Fruit fly (Drosophila melanogaster) whole organism, embryonic: Measurements from ENCODE around the gene CG31974.

ENCODE experiments used
- Asciz ChIP-seq: fragments of 200-800 bp; sonication (Bioruptor generic); optimal IDR thresholded peaks from 2 replicates; lab custom pipeline; 2017; ENCODE audit warnings: missing biosample characterization, mild to moderate bottlenecking, missing genetic modification characterization, missing genetic modification reagents
- Atf-2 ChIP-seq: fragments of 200-800 bp; sonication (Bioruptor generic); optimal IDR thresholded peaks from 2 replicates; lab custom pipeline; 2016; ENCODE audit warnings: missing biosample characterization, missing genetic modification characterization
- Bteb2 ChIP-seq: fragments of 200-800 bp; sonication (Bioruptor generic); optimal IDR thresholded peaks from 2 replicates; lab custom pipeline; 2016; ENCODE audit warnings: missing biosample characterization, missing genetic modification characterization
- CG10979 ChIP-seq: fragments of 200-800 bp; sonication (Bioruptor generic); optimal IDR thresholded peaks from 2 replicates; lab custom pipeline; 2018; ENCODE audit warnings: missing biosample characterization, mild to moderate bottlenecking, missing genetic modification characterization, moderate library complexity
- CG12071 ChIP-seq: fragments of 200-800 bp; sonication (Bioruptor generic); optimal IDR thresholded peaks from 3 replicates; lab custom pipeline; 2018; ENCODE audit warnings: missing biosample characterization, mild to moderate bottlenecking, missing genetic modification characterization
- CG12744 ChIP-seq: fragments of 200-800 bp; sonication (Bioruptor generic); optimal IDR thresholded peaks from 2 replicates; lab custom pipeline; 2016; ENCODE audit warnings: missing biosample characterization, missing genetic modification characterization
- CG12769 ChIP-seq: fragments of 200-800 bp; sonication (Bioruptor generic); optimal IDR thresholded peaks from 2 replicates; lab custom pipeline; 2019; ENCODE audit warnings: missing biosample characterization, mild to moderate bottlenecking, missing genetic modification characterization, moderate library complexity
- CG12942 ChIP-seq: fragments of 200-800 bp; sonication (Bioruptor generic); optimal IDR thresholded peaks from 3 replicates; lab custom pipeline; 2016; ENCODE audit warnings: missing biosample characterization, missing genetic modification characterization
- CG14667 ChIP-seq: fragments of 200-800 bp; sonication (Bioruptor generic); IDR thresholded peaks from 2 replicates; pipeline ENCODE4 v1.3.6; 2022; ENCODE audit warnings: missing biosample characterization, missing genetic modification characterization
- CG14860 ChIP-seq: fragments of 200-800 bp; sonication (Bioruptor generic); IDR thresholded peaks from 3 replicates; pipeline ENCODE4 v1.3.6; 2022; ENCODE audit warnings: missing biosample characterization, missing genetic modification characterization; ENCODE audit not compliant: partially characterized antibody
- CG16863 ChIP-seq: fragments of 200-800 bp; sonication (Bioruptor generic); optimal IDR thresholded peaks from 3 replicates; lab custom pipeline; 2016; ENCODE audit warnings: missing biosample characterization, missing genetic modification characterization
- CG3726 ChIP-seq: fragments of 200-800 bp; sonication (Bioruptor generic); IDR thresholded peaks from 3 replicates; pipeline ENCODE4, ENCODE4 v1.3.6; 2022; ENCODE audit warnings: missing biosample characterization, missing genetic modification characterization
- CG4707 ChIP-seq: fragments of 200-800 bp; sonication (Bioruptor generic); optimal IDR thresholded peaks from 2 replicates; lab custom pipeline; 2018; ENCODE audit warnings: missing biosample characterization, mild to moderate bottlenecking, missing genetic modification characterization, moderate library complexity
- CG6654 ChIP-seq: fragments of 200-800 bp; sonication (Bioruptor generic); optimal IDR thresholded peaks from 2 replicates; lab custom pipeline; 2017; ENCODE audit warnings: missing biosample characterization, mild to moderate bottlenecking, missing genetic modification characterization
- CG7271 ChIP-seq: fragments of 200-800 bp; sonication (Bioruptor generic); optimal IDR thresholded peaks from 2 replicates; lab custom pipeline; 2018; ENCODE audit warnings: missing biosample characterization, mild to moderate bottlenecking, missing genetic modification characterization, moderate library complexity
- CG7786 ChIP-seq: fragments of 200-800 bp; sonication (Bioruptor generic); optimal IDR thresholded peaks from 2 replicates; lab custom pipeline; 2016; ENCODE audit warnings: missing biosample characterization, missing genetic modification characterization
- CkIIα-i1 ChIP-seq: fragments of 200-800 bp; sonication (Bioruptor generic); IDR thresholded peaks from 2 replicates; pipeline ENCODE4 v1.3.6; 2022; ENCODE audit warnings: missing biosample characterization, missing genetic modification characterization
- D ChIP-seq, 2 experiments: fragments of 200-800 bp in 1 of 2; fragments of >200 bp in 1 of 2; sonication (Bioruptor generic) in 1 of 2; optimal IDR thresholded peaks; 2 replicates in 1 of 2; 3 replicates in 1 of 2; lab custom pipeline; 2017; ENCODE audit warnings: mild to moderate bottlenecking in 1 of 2, missing biosample characterization in 1 of 2, missing genetic modification characterization in 1 of 2, missing genetic modification reagents in 1 of 2
- D19B ChIP-seq: fragments of 200-800 bp; sonication (Bioruptor generic); optimal IDR thresholded peaks from 2 replicates; lab custom pipeline; 2017; ENCODE audit warnings: missing biosample characterization, mild to moderate bottlenecking, missing genetic modification characterization
- Dfd ChIP-seq, 2 experiments: fragments of >200 bp; optimal IDR thresholded peaks; 2 replicates each; lab custom pipeline; 2017; ENCODE audit warnings: missing biosample characterization in 2 of 2, missing genetic modification characterization in 2 of 2
- E2f1 ChIP-seq: fragments of 200-800 bp; sonication (Bioruptor generic); IDR thresholded peaks from 2 replicates; pipeline ENCODE4 v1.3.6; 2022; ENCODE audit warnings: missing biosample characterization, missing genetic modification characterization
- ERR ChIP-seq: fragments of 200-800 bp; sonication (Bioruptor generic); optimal IDR thresholded peaks from 2 replicates; lab custom pipeline; 2016; ENCODE audit warnings: missing biosample characterization, missing genetic modification characterization
- Eip74EF ChIP-seq, 2 experiments: fragments of 200-800 bp in 1 of 2; fragments of >200 bp in 1 of 2; sonication (Bioruptor generic) in 1 of 2; optimal IDR thresholded peaks; 2 replicates each; lab custom pipeline; 2017 to 2019; ENCODE audit warnings: missing biosample characterization in 2 of 2, missing genetic modification characterization in 2 of 2, mild to moderate bottlenecking in 1 of 2, moderate library complexity in 1 of 2
- HLHmδ ChIP-seq: fragments of 200-800 bp; sonication (Bioruptor generic); optimal IDR thresholded peaks from 2 replicates; lab custom pipeline; 2018; ENCODE audit warnings: missing biosample characterization, mild to moderate bottlenecking, missing genetic modification characterization, moderate library complexity
- Hand ChIP-seq: fragments of 200-800 bp; sonication (Bioruptor generic); optimal IDR thresholded peaks from 2 replicates; lab custom pipeline; 2017; ENCODE audit warnings: mild to moderate bottlenecking, missing biosample characterization, missing genetic modification reagents, missing genetic modification characterization
- MTF-1 ChIP-seq: fragments of 200-800 bp; sonication (Bioruptor generic); optimal IDR thresholded peaks from 2 replicates; lab custom pipeline; 2018; ENCODE audit warnings: missing biosample characterization, mild to moderate bottlenecking, missing genetic modification characterization, borderline replicate concordance
- Mad ChIP-seq: fragments of 200-800 bp; sonication (Bioruptor generic); optimal IDR thresholded peaks from 2 replicates; lab custom pipeline; 2016; ENCODE audit warnings: missing biosample characterization, missing genetic modification characterization
- Mrtf ChIP-seq: fragments of 200-800 bp; sonication (Bioruptor generic); IDR thresholded peaks from 3 replicates; pipeline ENCODE4 v1.3.6; 2022; ENCODE audit warnings: missing biosample characterization, missing genetic modification characterization
- Poxn ChIP-seq: fragments of 200-800 bp; sonication (Bioruptor generic); IDR thresholded peaks from 2 replicates; pipeline ENCODE4 v1.3.6; 2022; ENCODE audit warnings: missing biosample characterization, missing genetic modification characterization
- Ptx1 ChIP-seq: fragments of 200-800 bp; sonication (Bioruptor generic); IDR thresholded peaks from 2 replicates; pipeline ENCODE4 v1.3.6; 2022; ENCODE audit warnings: missing biosample characterization, missing genetic modification characterization
- Side ChIP-seq: fragments of 200-800 bp; sonication (Bioruptor generic); optimal IDR thresholded peaks from 2 replicates; lab custom pipeline; 2016; ENCODE audit warnings: missing biosample characterization, missing genetic modification characterization
- ase ChIP-seq: fragments of 200-800 bp; sonication (Bioruptor generic); IDR thresholded peaks from 3 replicates; pipeline ENCODE4 v1.3.6; 2022; ENCODE audit warnings: missing biosample characterization, missing genetic modification characterization
- ato ChIP-seq: fragments of 200-800 bp; sonication (Bioruptor generic); IDR thresholded peaks from 2 replicates; pipeline ENCODE4 v1.3.6; 2022; ENCODE audit warnings: missing biosample characterization, missing genetic modification characterization; ENCODE audit not compliant: partially characterized antibody
- bbx ChIP-seq: fragments of 200-800 bp; sonication (Bioruptor generic); IDR thresholded peaks from 2 replicates; pipeline ENCODE4 v1.3.6; 2022; ENCODE audit warnings: missing biosample characterization, missing genetic modification characterization; ENCODE audit not compliant: partially characterized antibody
- disco-r ChIP-seq: fragments of 200-800 bp; sonication (Bioruptor generic); optimal IDR thresholded peaks from 2 replicates; lab custom pipeline; 2016; ENCODE audit warnings: missing biosample characterization, missing genetic modification characterization
- dpn ChIP-seq, 2 experiments: fragments of 200-800 bp; sonication (Bioruptor generic); optimal IDR thresholded peaks; 3 replicates each; lab custom pipeline; 2016; ENCODE audit warnings: missing biosample characterization in 2 of 2, missing genetic modification characterization in 2 of 2
- exex ChIP-seq: fragments of 200-800 bp; sonication (Bioruptor generic); optimal IDR thresholded peaks from 4 replicates; lab custom pipeline; 2018; ENCODE audit warnings: missing biosample characterization, mild to moderate bottlenecking, missing genetic modification characterization, moderate library complexity
- gce ChIP-seq: fragments of 200-800 bp; sonication (Bioruptor generic); IDR thresholded peaks from 3 replicates; pipeline ENCODE4 v1.3.6; 2022; ENCODE audit warnings: missing biosample characterization, missing genetic modification characterization
- gro ChIP-seq: fragments of 200-800 bp; sonication (Bioruptor generic); optimal IDR thresholded peaks from 2 replicates; lab custom pipeline; 2016; ENCODE audit warnings: missing biosample characterization, missing genetic modification characterization
- lmd ChIP-seq: fragments of 200-800 bp; sonication (Bioruptor generic); IDR thresholded peaks from 2 replicates; pipeline ENCODE4 v1.3.6; 2022; ENCODE audit warnings: missing biosample characterization, missing genetic modification characterization
- mirr ChIP-seq: fragments of 200-800 bp; sonication (Bioruptor generic); optimal IDR thresholded peaks from 3 replicates; lab custom pipeline; 2018; ENCODE audit warnings: missing biosample characterization, mild to moderate bottlenecking, missing genetic modification characterization
- nerfin-1 ChIP-seq: fragments of 200-800 bp; sonication (Bioruptor generic); optimal IDR thresholded peaks from 3 replicates; lab custom pipeline; 2019; ENCODE audit warnings: missing biosample characterization, mild to moderate bottlenecking, missing genetic modification characterization, moderate library complexity
- nmo ChIP-seq: fragments of 200-800 bp; sonication (Bioruptor generic); optimal IDR thresholded peaks from 2 replicates; lab custom pipeline; 2018; ENCODE audit warnings: missing biosample characterization, mild to moderate bottlenecking, missing genetic modification characterization, moderate library complexity
- pros ChIP-seq: fragments of 200-800 bp; sonication (Bioruptor generic); optimal IDR thresholded peaks from 3 replicates; lab custom pipeline; 2019; ENCODE audit warnings: missing biosample characterization, mild to moderate bottlenecking, missing genetic modification characterization, moderate library complexity
- ranshi ChIP-seq: fragments of 200-800 bp; sonication (Bioruptor generic); IDR thresholded peaks from 2 replicates; pipeline ENCODE4 v1.3.6; 2022; ENCODE audit warnings: missing biosample characterization, missing genetic modification characterization
- sisA ChIP-seq: fragments of 200-800 bp; sonication (Bioruptor generic); IDR thresholded peaks from 2 replicates; pipeline ENCODE4 v1.3.6; 2022; ENCODE audit warnings: missing biosample characterization, missing genetic modification characterization
- sr ChIP-seq: fragments of 200-800 bp; sonication (Bioruptor generic); IDR thresholded peaks from 3 replicates; pipeline ENCODE4 v1.3.6; 2022; ENCODE audit warnings: missing biosample characterization, missing genetic modification characterization
- trh ChIP-seq: fragments of 200-800 bp; sonication (Bioruptor generic); optimal IDR thresholded peaks from 2 replicates; lab custom pipeline; 2016; ENCODE audit warnings: missing biosample characterization, missing genetic modification characterization
- yki ChIP-seq: fragments of >200 bp; optimal IDR thresholded peaks from 3 replicates; lab custom pipeline; 2018

Gene CG31974

DNA sequence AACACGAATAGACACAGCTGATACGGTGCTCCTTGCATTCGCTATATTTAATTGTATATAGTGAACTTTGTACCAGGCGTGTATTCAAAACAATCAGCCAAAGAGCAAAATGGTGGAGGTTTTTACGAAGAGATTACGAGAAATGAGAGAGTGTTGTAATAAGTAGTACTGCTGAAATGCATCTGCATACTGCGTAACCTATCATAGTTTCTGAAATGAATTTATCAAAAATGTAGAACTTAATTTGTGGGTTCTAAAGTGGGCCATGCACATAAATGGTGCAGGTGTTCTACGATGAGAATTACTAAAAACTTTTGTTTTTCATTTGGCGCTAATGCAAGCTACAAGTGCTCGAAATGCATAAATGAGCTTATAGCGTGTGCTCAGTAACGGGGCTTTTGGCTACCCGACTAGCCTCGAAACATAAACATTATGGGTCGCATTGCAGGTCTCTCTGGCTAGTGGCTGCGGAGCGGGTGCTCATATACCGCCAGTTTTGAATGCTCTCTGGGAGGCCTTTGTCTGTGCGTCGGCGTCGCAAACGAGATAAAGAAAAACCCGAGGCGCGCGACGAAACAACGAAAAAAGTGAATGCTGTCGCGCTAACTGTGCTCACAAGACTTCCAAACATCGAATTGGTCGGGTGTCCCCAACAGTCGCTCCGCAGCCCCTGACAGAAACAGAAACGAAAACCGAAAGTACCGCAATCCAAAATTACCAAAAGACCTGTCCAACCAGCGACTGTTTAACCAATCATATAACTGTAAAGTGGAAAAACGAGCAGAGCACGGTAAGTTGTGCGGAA lies 11.2 kb downstream of the CG31974 start, which contains the start of gene Gs1 (continued):
- TF ChIP-seq CG12942 (GFP tag; lab: Kevin White, UChicago) (no peak), HLHmδ (GFP tag; lab: Kevin White, UChicago) (peak; percentile 30), Atf-2 (no peak), bbx (GFP tag; lab: Robert Waterston, UW) (peak; percentile 65; the same call in 1 of the 2 replicates), CG3726 (0 out of 3 replicates have a peak, but pooled peaks have one; percentile 5), Asciz (GFP tag; lab: Kevin White, UChicago) (peak; percentile 15), Ptx1 (GFP tag; lab: Robert Waterston, UW) (no peak), CG14667 (GFP tag; lab: Robert Waterston, UW) (no peak), E2f1 (no peak), sisA (GFP tag; lab: Robert Waterston, UW) (no peak), ato (0 out of 2 replicates have a peak, but pooled peaks have one; percentile 53), sr (GFP tag; lab: Robert Waterston, UW) (peak; percentile 70; the same call in 2 of the 3 replicates), trh (GFP tag; lab: Kevin White, UChicago) (no peak), Mad (GFP tag; lab: Kevin White, UChicago) (no peak), pros (GFP tag; lab: Kevin White, UChicago) (peak; percentile 57), CG14860 (GFP tag; lab: Robert Waterston, UW) (no peak), CG4707 (GFP tag; lab: Kevin White, UChicago) (no peak), CG12744 (GFP tag; lab: Kevin White, UChicago) (no peak), CG6654 (no peak), CG12769 (tag; lab: Kevin White, UChicago) (peak; percentile 77), lmd (GFP tag; lab: Robert Waterston, UW) (no peak), Dfd (GFP tag; optimal IDR thresholded peaks at IDR 0.05; lab: Kevin White, UChicago) (no peak), D19B (GFP tag; lab: Kevin White, UChicago) (no peak), ranshi (GFP tag; lab: Robert Waterston, UW) (no peak; the same call in 1 of the 2 replicates), nerfin-1 (tag; lab: Kevin White, UChicago) (no peak), CkIIα-i1 (GFP tag; lab: Robert Waterston, UW) (no peak), CG7271 (tag; lab: Kevin White, UChicago) (no peak), disco-r (GFP tag; lab: Kevin White, UChicago) (no peak), gce (no peak), yki (lab: Kevin White, UChicago) (peak; percentile 36), Side (GFP tag; lab: Kevin White, UChicago) (peak; percentile 2), dpn (GFP tag; optimal IDR thresholded peaks at IDR 0.05; lab: Kevin White, UChicago) (peak; percentile 7 to 29), Poxn (GFP tag; lab: Robert Waterston, UW) (no peak), MTF-1 (peak; percentile 37), Mrtf (no peak), nmo (peak; percentile 2), CG10979 (tag; lab: Kevin White, UChicago) (no peak), CG7786 (GFP tag; lab: Kevin White, UChicago) (no peak), ERR (GFP tag; lab: Kevin White, UChicago) (no peak), exex (tag; lab: Kevin White, UChicago) (peak; percentile 22), D (optimal IDR thresholded peaks at IDR 0.05; lab: Kevin White, UChicago) (no peak), D (GFP tag; optimal IDR thresholded peaks at IDR 0.05; lab: Kevin White, UChicago) (no peak), Eip74EF (GFP tag; optimal IDR thresholded peaks at IDR 0.05; lab: Kevin White, UChicago) (peak in 1 of 2 experiments; percentile 72), CG16863 (GFP tag; lab: Kevin White, UChicago) (peak; percentile 17), Hand (GFP tag; lab: Kevin White, UChicago) (peak; percentile 15), mirr (peak; percentile 67), CG12071 (GFP tag; lab: Kevin White, UChicago) (peak; percentile 53), Bteb2 (GFP tag; lab: Kevin White, UChicago) (no peak), gro (GFP tag; lab: Kevin White, UChicago) (peak; percentile 51), ase (no peak)
